Fruit fly (Drosophila melanogaster): ENCODE measurements around the gene Sol1.
A peak's percentile ranks its signal among the peaks of the same experiment; 100 is the strongest.

The Sol1 gene

DNA sequence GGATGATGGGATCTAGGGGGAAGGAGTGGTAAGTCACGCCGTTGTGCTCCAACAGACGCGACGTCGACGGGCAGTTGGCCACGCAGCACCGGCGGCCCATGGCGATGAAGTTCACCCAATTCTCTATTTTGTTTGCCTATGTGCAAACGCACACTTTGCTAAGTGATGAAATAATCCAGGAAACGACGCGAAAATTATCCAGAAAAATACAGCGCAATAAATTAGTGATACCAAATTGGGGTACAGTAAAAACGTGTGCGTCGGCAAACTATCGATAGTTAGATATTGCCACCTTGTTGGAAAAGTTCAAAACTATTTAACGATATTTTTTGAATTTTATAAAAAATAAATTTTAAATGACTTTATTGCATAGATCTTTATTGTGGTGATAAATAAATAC, 30.0 kb upstream of the Sol1 start, which contains the start of gene MBD-R2:
Gene MBD-R2, minus strand, starts transcription at position 222 of the 400 bp plus-strand sequence.
- TF ChIP-seq CG8159 (tag; optimal IDR thresholded peaks at IDR 0.05) = no peak
- no peak for TF ChIP-seq CG12605 (GFP tag; IDR thresholded peaks at IDR 0.05)
- TF ChIP-seq Pif1A (GFP tag; optimal IDR thresholded peaks at IDR 0.05) = no peak
- no peak for TF ChIP-seq CG13204 (GFP tag; optimal IDR thresholded peaks at IDR 0.05)
- TF ChIP-seq CG10348 (GFP tag; IDR thresholded peaks at IDR 0.05) = no peak
- no peak for TF ChIP-seq Ets98B (GFP tag; IDR thresholded peaks at IDR 0.05)
- no peak for TF ChIP-seq CG32121 (GFP tag; IDR thresholded peaks at IDR 0.05)
- TF ChIP-seq CG4496 (GFP tag; IDR thresholded peaks at IDR 0.05) = no peak
- no peak for TF ChIP-seq rn (GFP tag; IDR thresholded peaks at IDR 0.05)
- TF ChIP-seq EcR (GFP tag; optimal IDR thresholded peaks at IDR 0.05) = no peak
- no peak for TF ChIP-seq D1 (tag; optimal IDR thresholded peaks at IDR 0.05)
- TF ChIP-seq Snoo (tag; optimal IDR thresholded peaks at IDR 0.05) = no peak
- TF ChIP-seq CG15710 (tag; optimal IDR thresholded peaks at IDR 0.05) = no peak
- TF ChIP-seq CG34367 (tag; optimal IDR thresholded peaks at IDR 0.05) = no peak
- TF ChIP-seq CG8301 (tag; optimal IDR thresholded peaks at IDR 0.05) = no peak
- no peak for TF ChIP-seq gl (tag; optimal IDR thresholded peaks at IDR 0.05)
- no peak for TF ChIP-seq fd96Ca (GFP tag; IDR thresholded peaks at IDR 0.05)
- TF ChIP-seq Pif1B (GFP tag; optimal IDR thresholded peaks at IDR 0.05) = no peak
- TF ChIP-seq CG17806 (tag; optimal IDR thresholded peaks at IDR 0.05) = no peak

DNA sequence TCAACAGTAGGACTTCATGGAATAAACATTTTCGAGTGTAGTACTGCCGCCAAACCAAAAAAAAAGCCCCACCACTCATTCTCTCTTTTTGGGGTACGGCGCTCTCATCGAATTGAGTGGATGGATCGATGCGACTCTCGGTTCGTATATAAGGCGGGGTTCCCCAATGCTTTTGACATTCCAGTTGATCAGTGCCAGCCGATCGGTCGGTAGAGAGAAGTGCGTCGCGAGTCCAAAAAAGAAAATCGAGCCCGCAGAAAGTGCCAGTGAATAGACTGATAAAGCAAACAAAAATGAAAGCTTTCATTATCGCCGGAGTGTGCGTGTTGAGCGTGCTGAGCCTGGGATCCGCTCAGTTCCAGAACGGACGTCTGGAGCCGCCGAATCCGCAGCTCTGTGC, 26.2 kb upstream of the Sol1 start, which contains the start of gene CG4115:
Gene CG4115, plus strand, starts transcription at position 172 of the 400 bp plus-strand sequence.
- TF ChIP-seq Ets98B (GFP tag; IDR thresholded peaks at IDR 0.05) (peak; percentile 33; the same call in 1 of the 2 replicates), Snoo (tag; optimal IDR thresholded peaks at IDR 0.05) (no peak)

DNA sequence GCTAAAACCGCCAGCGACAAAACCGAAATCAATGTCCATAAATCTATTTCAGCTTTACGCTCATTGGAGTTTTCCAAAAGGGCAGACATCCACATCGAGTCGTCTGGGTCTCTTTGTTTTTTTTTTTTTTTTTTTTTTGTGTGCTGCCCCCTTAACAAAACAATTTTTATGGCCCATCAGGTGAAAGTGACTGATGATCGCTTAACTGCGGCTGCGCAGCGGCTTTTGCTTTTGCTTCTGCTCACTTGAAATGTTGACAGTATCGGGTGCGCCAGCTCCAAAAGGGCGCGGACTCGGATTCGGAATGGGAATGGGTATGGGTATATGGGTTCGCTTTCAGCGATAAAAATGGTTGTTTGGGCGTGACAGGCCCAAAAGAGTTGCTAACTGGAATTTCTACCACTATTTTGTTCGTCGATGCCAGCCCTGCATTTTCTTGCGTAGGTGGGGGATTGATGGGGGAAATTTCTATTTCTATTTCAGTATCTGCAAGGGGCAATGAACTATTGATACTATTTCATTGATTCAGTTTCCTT, 24.0 kb upstream of the Sol1 start:
- TF ChIP-seq CG32121 (GFP tag; IDR thresholded peaks at IDR 0.05) = no peak
- TF ChIP-seq Snoo (tag; optimal IDR thresholded peaks at IDR 0.05) = no peak
- TF ChIP-seq CG8301 (tag; optimal IDR thresholded peaks at IDR 0.05) = no peak
- TF ChIP-seq CG4496 (GFP tag; IDR thresholded peaks at IDR 0.05) = no peak
- no peak for TF ChIP-seq CG10348 (GFP tag; IDR thresholded peaks at IDR 0.05)
- TF ChIP-seq D1 (tag; optimal IDR thresholded peaks at IDR 0.05) = no peak
- TF ChIP-seq gl (tag; optimal IDR thresholded peaks at IDR 0.05) = no peak
- TF ChIP-seq EcR (GFP tag; optimal IDR thresholded peaks at IDR 0.05) = no peak
- TF ChIP-seq rn (GFP tag; IDR thresholded peaks at IDR 0.05) = no peak
- no peak for TF ChIP-seq CG17806 (tag; optimal IDR thresholded peaks at IDR 0.05)
- no peak for TF ChIP-seq CG15710 (tag; optimal IDR thresholded peaks at IDR 0.05)
- no peak for TF ChIP-seq CG13204 (GFP tag; optimal IDR thresholded peaks at IDR 0.05)
- TF ChIP-seq CG34367 (tag; optimal IDR thresholded peaks at IDR 0.05) = no peak
- TF ChIP-seq Pif1B (GFP tag; optimal IDR thresholded peaks at IDR 0.05) = no peak
- no peak for TF ChIP-seq CG12605 (GFP tag; IDR thresholded peaks at IDR 0.05)
- TF ChIP-seq fd96Ca (GFP tag; IDR thresholded peaks at IDR 0.05) = no peak
- TF ChIP-seq CG8159 (tag; optimal IDR thresholded peaks at IDR 0.05) = no peak
- TF ChIP-seq CG9948 (tag; optimal IDR thresholded peaks at IDR 0.05) = no peak

DNA sequence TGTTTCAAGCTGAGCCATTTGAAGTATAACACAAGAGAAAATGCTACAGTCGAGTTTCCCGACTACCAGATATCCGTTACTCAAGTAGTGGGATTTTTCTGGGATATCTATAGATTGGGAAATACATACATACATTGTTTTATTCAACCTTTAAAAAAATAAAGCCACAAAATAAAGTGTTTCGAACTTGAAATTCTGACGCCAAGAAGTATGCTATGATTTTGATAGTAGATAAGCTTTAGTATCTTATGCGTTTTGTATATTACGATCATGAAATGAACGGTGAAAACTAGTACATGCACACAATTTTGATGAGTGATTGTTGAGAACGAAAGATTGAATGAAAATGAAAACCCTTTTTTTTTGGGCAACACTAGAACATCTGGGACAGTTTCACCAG, 22.5 kb upstream of the Sol1 start:
- TF ChIP-seq Snoo (tag; optimal IDR thresholded peaks at IDR 0.05) (no peak), CG8301 (tag; optimal IDR thresholded peaks at IDR 0.05) (no peak), Pif1B (GFP tag; optimal IDR thresholded peaks at IDR 0.05) (no peak), CG9948 (tag; optimal IDR thresholded peaks at IDR 0.05) (no peak), CG13204 (GFP tag; optimal IDR thresholded peaks at IDR 0.05) (no peak), CG32121 (GFP tag; IDR thresholded peaks at IDR 0.05) (no peak)

DNA sequence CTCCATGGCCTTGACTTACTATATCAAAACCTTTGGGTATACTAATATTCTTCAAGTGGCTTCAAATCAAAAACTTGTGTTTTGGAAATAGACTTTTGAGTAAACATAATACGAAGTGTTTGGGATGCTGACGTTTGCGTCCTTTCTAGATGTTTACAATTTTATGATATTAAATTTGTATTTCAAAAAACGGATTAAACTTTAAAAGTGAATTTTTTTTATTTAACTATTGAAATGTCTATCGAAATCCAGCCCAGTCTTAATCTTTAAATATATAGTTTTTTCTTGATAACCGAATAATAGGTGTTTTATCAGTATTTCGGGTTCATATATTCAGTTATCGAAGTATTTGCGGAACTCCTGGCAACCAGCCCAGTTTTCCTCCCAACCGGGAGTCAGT, 21.5 kb upstream of the Sol1 start, which contains the start of gene Tim17a1:
Gene Tim17a1, minus strand, starts transcription at position 101 of the 400 bp plus-strand sequence.
- no peak for TF ChIP-seq CG13204 (GFP tag; optimal IDR thresholded peaks at IDR 0.05)
- no peak for TF ChIP-seq CG9948 (tag; optimal IDR thresholded peaks at IDR 0.05)
- TF ChIP-seq Pif1B (GFP tag; optimal IDR thresholded peaks at IDR 0.05) = no peak
- TF ChIP-seq CG8301 (tag; optimal IDR thresholded peaks at IDR 0.05) = no peak
- no peak for TF ChIP-seq EcR (GFP tag; optimal IDR thresholded peaks at IDR 0.05)
- no peak for TF ChIP-seq D1 (tag; optimal IDR thresholded peaks at IDR 0.05)
- no peak for TF ChIP-seq CG4496 (GFP tag; IDR thresholded peaks at IDR 0.05)
- no peak for TF ChIP-seq CG14655 (GFP tag; optimal IDR thresholded peaks at IDR 0.05)
- TF ChIP-seq Pif1A (GFP tag; optimal IDR thresholded peaks at IDR 0.05) = no peak
- TF ChIP-seq CG8159 (tag; optimal IDR thresholded peaks at IDR 0.05) = no peak
- no peak for TF ChIP-seq Ets98B (GFP tag; IDR thresholded peaks at IDR 0.05)
- TF ChIP-seq CG17806 (tag; optimal IDR thresholded peaks at IDR 0.05) = no peak
- no peak for TF ChIP-seq CG10348 (GFP tag; IDR thresholded peaks at IDR 0.05)
- no peak for TF ChIP-seq rn (GFP tag; IDR thresholded peaks at IDR 0.05)
- TF ChIP-seq gl (tag; optimal IDR thresholded peaks at IDR 0.05) = no peak
- TF ChIP-seq CG15710 (tag; optimal IDR thresholded peaks at IDR 0.05) = no peak

DNA sequence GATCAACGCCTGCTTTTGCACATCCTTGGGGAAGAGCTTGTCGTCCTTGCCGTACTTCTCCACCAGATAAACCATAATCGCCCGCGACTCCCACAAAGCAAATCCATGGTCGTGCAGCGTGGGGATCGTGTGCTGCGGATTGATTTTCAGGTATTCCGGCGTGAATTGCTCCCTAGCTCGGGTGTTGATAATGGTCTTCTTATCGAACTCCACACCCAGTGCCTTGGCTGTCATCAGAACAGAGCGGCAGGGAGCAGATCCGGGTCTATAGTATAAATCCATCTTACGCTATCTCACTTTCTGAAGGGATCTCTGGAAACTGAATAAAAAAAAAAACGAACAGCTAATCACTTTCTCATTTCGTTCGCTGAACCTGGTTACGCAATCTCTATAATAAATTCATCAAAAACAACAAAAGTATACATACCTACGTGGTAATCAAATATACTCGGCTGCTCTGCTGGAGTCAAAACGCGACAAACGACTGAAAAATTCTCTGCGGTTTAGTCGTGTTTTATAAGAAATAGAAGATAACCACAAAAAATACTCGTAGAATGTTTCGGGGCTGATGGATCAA, 20.7 kb upstream of the Sol1 start, which contains the start of gene GstD10:
Gene GstD10, minus strand, starts transcription at position 472 of the 577 bp plus-strand sequence.
- TF ChIP-seq Snoo (tag; optimal IDR thresholded peaks at IDR 0.05) = no peak
- TF ChIP-seq Ets98B (GFP tag; IDR thresholded peaks at IDR 0.05) = no peak
- no peak for TF ChIP-seq EcR (GFP tag; optimal IDR thresholded peaks at IDR 0.05)
- TF ChIP-seq CG12605 (GFP tag; IDR thresholded peaks at IDR 0.05) = no peak
- no peak for TF ChIP-seq Pif1A (GFP tag; optimal IDR thresholded peaks at IDR 0.05)
- TF ChIP-seq CG10348 (GFP tag; IDR thresholded peaks at IDR 0.05) = no peak
- TF ChIP-seq D1 (tag; optimal IDR thresholded peaks at IDR 0.05) = no peak
- no peak for TF ChIP-seq CG34367 (tag; optimal IDR thresholded peaks at IDR 0.05)
- TF ChIP-seq CG15710 (tag; optimal IDR thresholded peaks at IDR 0.05) = no peak
- TF ChIP-seq CG9948 (tag; optimal IDR thresholded peaks at IDR 0.05) = no peak
- TF ChIP-seq CG8159 (tag; optimal IDR thresholded peaks at IDR 0.05) = no peak
